Fruit fly (Drosophila melanogaster): ENCODE data around the gene CG32563.

Gene CG32563

dm6 chrX:17176542-17176941, 31.7 kb upstream of the CG32563 start (continued):
- TF ChIP-seq lola (GFP tag; optimal IDR thresholded peaks at IDR 0.05), result no peak
- peak; percentile 62 for TF ChIP-seq CG6689 (GFP tag; IDR thresholded peaks at IDR 0.05)
- TF ChIP-seq CG6254 (GFP tag; optimal IDR thresholded peaks at IDR 0.05), result peak; percentile 16
- TF ChIP-seq Rx (GFP tag; IDR thresholded peaks at IDR 0.05), result peak; percentile 47; the same call in 1 of the 2 replicates
- TF ChIP-seq gce (GFP tag; IDR thresholded peaks at IDR 0.05), result no peak
- peak; percentile 35 for TF ChIP-seq phol (tag; optimal IDR thresholded peaks at IDR 0.05)
- TF ChIP-seq sens-2 (GFP tag; IDR thresholded peaks at IDR 0.05), result no peak
- TF ChIP-seq Hmx (GFP tag; optimal IDR thresholded peaks at IDR 0.05), result no peak
- TF ChIP-seq jing (GFP tag; optimal IDR thresholded peaks at IDR 0.05), result no peak
- peak; percentile 43 for TF ChIP-seq CG15514 (GFP tag; optimal IDR thresholded peaks at IDR 0.05)
- no peak for TF ChIP-seq CG13775 (GFP tag; optimal IDR thresholded peaks at IDR 0.05)
- TF ChIP-seq CG12299 (tag; optimal IDR thresholded peaks at IDR 0.05), result no peak
- TF ChIP-seq lbe (GFP tag; optimal IDR thresholded peaks at IDR 0.05), result no peak
- TF ChIP-seq Gug (GFP tag; IDR thresholded peaks at IDR 0.05), result 0 out of 4 replicates have a peak, but pooled peaks have one; percentile 21
- TF ChIP-seq Hey (tag; optimal IDR thresholded peaks at IDR 0.05), result no peak
- peak; percentile 57 for TF ChIP-seq CG14014 (GFP tag; IDR thresholded peaks at IDR 0.05)
- no peak for TF ChIP-seq CG1529 (GFP tag; optimal IDR thresholded peaks at IDR 0.05)
- TF ChIP-seq BEAF-32 (GFP tag; optimal IDR thresholded peaks at IDR 0.05), result no peak
- TF ChIP-seq crol (GFP tag; IDR thresholded peaks at IDR 0.05), result no peak
- TF ChIP-seq CG9797 (GFP tag; optimal IDR thresholded peaks at IDR 0.05), result no peak
- TF ChIP-seq CG4328 (GFP tag; optimal IDR thresholded peaks at IDR 0.05), result no peak
- TF ChIP-seq CG15073 (GFP tag; optimal IDR thresholded peaks at IDR 0.05), result no peak
- no peak for TF ChIP-seq CG2889 (GFP tag; IDR thresholded peaks at IDR 0.05)
- no peak for TF ChIP-seq Max (GFP tag; optimal IDR thresholded peaks at IDR 0.05)
- TF ChIP-seq Deaf1 (tag; optimal IDR thresholded peaks at IDR 0.05), result peak; percentile 12
- TF ChIP-seq CG33557 (GFP tag; optimal IDR thresholded peaks at IDR 0.05), result no peak
- TF ChIP-seq CG10209 (GFP tag; optimal IDR thresholded peaks at IDR 0.05), result peak; percentile 30
- TF ChIP-seq Drgx (GFP tag; IDR thresholded peaks at IDR 0.05), result peak; percentile 60
- TF ChIP-seq CG5953 (GFP tag; IDR thresholded peaks at IDR 0.05), result no peak
- no peak for TF ChIP-seq Hr39 (optimal IDR thresholded peaks at IDR 0.05)
- no peak for TF ChIP-seq crc (GFP tag; optimal IDR thresholded peaks at IDR 0.05)
- TF ChIP-seq schlank (tag; optimal IDR thresholded peaks at IDR 0.05), result no peak
- no peak for TF ChIP-seq CG32767 (GFP tag; IDR thresholded peaks at IDR 0.05)
- TF ChIP-seq CG31441 (GFP tag; IDR thresholded peaks at IDR 0.05), result no peak
- TF ChIP-seq CG14710 (tag; optimal IDR thresholded peaks at IDR 0.05), result no peak
- TF ChIP-seq CG5245 (GFP tag; optimal IDR thresholded peaks at IDR 0.05), result no peak
- peak; percentile 27 for TF ChIP-seq Hmr (GFP tag; optimal IDR thresholded peaks at IDR 0.05)
- peak; percentile 32 for TF ChIP-seq CG6813 (GFP tag; optimal IDR thresholded peaks at IDR 0.05)
- TF ChIP-seq Abd-B (GFP tag; optimal IDR thresholded peaks at IDR 0.05), result peak; percentile 25
- TF ChIP-seq CrebB (tag; optimal IDR thresholded peaks at IDR 0.05), result no peak
- TF ChIP-seq sna (GFP tag; IDR thresholded peaks at IDR 0.05; ENCODE audit: partially characterized antibody), result no peak
- peak; percentile 4 for TF ChIP-seq Bteb2 (GFP tag; optimal IDR thresholded peaks at IDR 0.05)
- peak; percentile 36 for TF ChIP-seq CG13894 (tag; optimal IDR thresholded peaks at IDR 0.05)
- TF ChIP-seq sqz (GFP tag; optimal IDR thresholded peaks at IDR 0.05), result peak; percentile 56
- TF ChIP-seq CG9437 (GFP tag; optimal IDR thresholded peaks at IDR 0.05), result no peak
- no peak for TF ChIP-seq Fer2 (tag; optimal IDR thresholded peaks at IDR 0.05)
- TF ChIP-seq CG17186 (GFP tag; optimal IDR thresholded peaks at IDR 0.05), result no peak
- TF ChIP-seq H2.0 (GFP tag; IDR thresholded peaks at IDR 0.05), result peak; percentile 53; the same call in 1 of the 2 replicates
- no peak for TF ChIP-seq twi (tag; optimal IDR thresholded peaks at IDR 0.05)
- TF ChIP-seq CG8281 (tag; optimal IDR thresholded peaks at IDR 0.05), result no peak
- TF ChIP-seq CG7928 (GFP tag; optimal IDR thresholded peaks at IDR 0.05), result no peak
